Fruit fly (Drosophila melanogaster) whole organism, adult: ENCODE measurements around the gene dpr10.

Experiments
- CG11617 ChIP-seq: fragments of 200-800 bp; sonication (Bioruptor generic); optimal IDR thresholded peaks from 2 replicates; lab custom pipeline; 2017; ENCODE audit warnings: mild to moderate bottlenecking, missing biosample characterization, missing genetic modification reagents, missing genetic modification characterization
- CG12768 ChIP-seq: fragments of 200-800 bp; sonication (Bioruptor generic); optimal IDR thresholded peaks from 2 replicates; lab custom pipeline; 2017; ENCODE audit warnings: missing biosample characterization, missing genetic modification characterization, mild to moderate bottlenecking, moderate library complexity, missing genetic modification reagents
- CG14711 ChIP-seq: fragments of 200-800 bp; sonication (Bioruptor generic); optimal IDR thresholded peaks from 2 replicates; lab custom pipeline; 2018; ENCODE audit warnings: missing biosample characterization, mild to moderate bottlenecking, missing genetic modification characterization, moderate library complexity
- CG1620 ChIP-seq: fragments of 200-800 bp; sonication (Bioruptor generic); optimal IDR thresholded peaks from 2 replicates; lab custom pipeline; 2016; ENCODE audit warnings: missing biosample characterization, missing genetic modification characterization
- CG33017 ChIP-seq: fragments of 200-800 bp; sonication (Bioruptor generic); optimal IDR thresholded peaks from 2 replicates; lab custom pipeline; 2018; ENCODE audit warnings: missing biosample characterization, mild to moderate bottlenecking, missing genetic modification characterization, moderate library complexity
- CG5204 ChIP-seq: fragments of 200-800 bp; sonication (Bioruptor generic); optimal IDR thresholded peaks from 2 replicates; lab custom pipeline; 2016; ENCODE audit warnings: missing biosample characterization, missing genetic modification characterization
- CG7045 ChIP-seq: fragments of 200-800 bp; sonication (Bioruptor generic); optimal IDR thresholded peaks from 2 replicates; lab custom pipeline; 2017; ENCODE audit warnings: missing biosample characterization, mild to moderate bottlenecking, missing genetic modification characterization
- CG7101 ChIP-seq: fragments of 200-800 bp; sonication (Bioruptor generic); optimal IDR thresholded peaks from 2 replicates; lab custom pipeline; 2018; ENCODE audit warnings: missing biosample characterization, mild to moderate bottlenecking, missing genetic modification characterization, moderate library complexity
- Clk ChIP-seq: fragments of 200-800 bp; sonication (Bioruptor generic); optimal IDR thresholded peaks from 2 replicates; lab custom pipeline; 2017; ENCODE audit warnings: missing biosample characterization, missing genetic modification characterization
- Crg-1 ChIP-seq: fragments of 200-800 bp; sonication (Bioruptor generic); optimal IDR thresholded peaks from 2 replicates; lab custom pipeline; 2016; ENCODE audit warnings: missing biosample characterization, missing genetic modification characterization
- Hr96 ChIP-seq: fragments of 200-800 bp; sonication (Bioruptor generic); optimal IDR thresholded peaks from 2 replicates; lab custom pipeline; 2016; ENCODE audit warnings: missing biosample characterization, missing genetic modification characterization
- Mnt ChIP-seq: fragments of 200-800 bp; sonication (Bioruptor generic); optimal IDR thresholded peaks from 2 replicates; lab custom pipeline; 2016; ENCODE audit warnings: missing biosample characterization, mild to moderate bottlenecking, missing genetic modification characterization
- bab1 ChIP-seq: fragments of 200-800 bp; sonication (Bioruptor generic); optimal IDR thresholded peaks from 3 replicates; lab custom pipeline; 2019; ENCODE audit warnings: missing biosample characterization, mild to moderate bottlenecking, missing genetic modification characterization, moderate library complexity
- cic ChIP-seq: fragments of 200-800 bp; sonication (Bioruptor generic); optimal IDR thresholded peaks from 2 replicates; lab custom pipeline; 2017; ENCODE audit warnings: missing biosample characterization, mild to moderate bottlenecking, missing genetic modification characterization, moderate library complexity
- cnc ChIP-seq, 2 experiments: fragments of >200 bp; optimal IDR thresholded peaks; 2 replicates each; lab custom pipeline; 2017
- kay ChIP-seq: fragments of 200-800 bp; sonication (Bioruptor generic); peaks from one replicate; lab custom pipeline; 2016; ENCODE audit warnings: missing biosample characterization, missing genetic modification characterization, borderline replicate concordance
- ovo ChIP-seq: fragments of 200-800 bp; sonication (Bioruptor generic); optimal IDR thresholded peaks from 2 replicates; lab custom pipeline; 2016; ENCODE audit warnings: missing biosample characterization, missing genetic modification characterization
- pad ChIP-seq: fragments of 200-800 bp; sonication (Bioruptor generic); optimal IDR thresholded peaks from 3 replicates; lab custom pipeline; 2017; ENCODE audit warnings: missing biosample characterization, missing genetic modification characterization, mild to moderate bottlenecking, moderate library complexity, missing genetic modification reagents
- tj ChIP-seq: fragments of 200-800 bp; sonication (Bioruptor generic); optimal IDR thresholded peaks from 3 replicates; lab custom pipeline; 2017; ENCODE audit warnings: missing biosample characterization, mild to moderate bottlenecking, missing genetic modification characterization, moderate library complexity
- toe ChIP-seq: fragments of 200-800 bp; sonication (Bioruptor generic); optimal IDR thresholded peaks from 2 replicates; lab custom pipeline; 2016; ENCODE audit warnings: missing biosample characterization, missing genetic modification characterization

Gene dpr10

DNA sequence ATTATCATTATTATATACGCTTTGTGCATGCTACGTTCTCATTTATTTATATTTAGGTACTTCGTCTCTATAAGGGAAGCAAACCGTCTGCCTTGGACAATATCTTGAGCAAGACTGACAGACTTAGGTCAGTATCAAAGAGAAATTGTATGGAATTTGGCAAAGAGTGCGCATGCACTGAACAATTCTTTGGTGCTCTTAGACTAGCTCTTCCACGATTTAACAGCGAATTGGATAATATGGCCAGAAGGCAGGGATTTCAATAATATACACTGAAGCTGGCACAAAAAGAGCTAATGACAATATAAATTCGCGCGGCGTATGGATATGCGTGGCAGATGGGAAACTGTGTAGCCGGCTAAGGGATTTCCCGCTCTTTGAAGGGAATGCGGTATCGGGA is 985 bp upstream of the dpr10 start:
- TF ChIP-seq CG7045 (GFP tag; lab: Kevin White, UChicago) (no peak), CG33017 (tag; lab: Kevin White, UChicago) (no peak), toe (GFP tag; lab: Kevin White, UChicago) (no peak), tj (no peak), kay (GFP tag; lab: Kevin White, UChicago) (no peak), CG11617 (GFP tag; lab: Kevin White, UChicago) (no peak), Clk (GFP tag; lab: Kevin White, UChicago) (no peak), CG5204 (no peak), Crg-1 (GFP tag; lab: Kevin White, UChicago) (no peak), ovo (GFP tag; lab: Kevin White, UChicago) (no peak), cnc (optimal IDR thresholded peaks at IDR 0.05; lab: Kevin White, UChicago) (no peak), bab1 (GFP tag; lab: Kevin White, UChicago) (no peak), CG14711 (tag; lab: Kevin White, UChicago) (no peak), cic (GFP tag; lab: Kevin White, UChicago) (no peak), Mnt (GFP tag; lab: Kevin White, UChicago) (no peak), CG7101 (tag; lab: Kevin White, UChicago) (no peak), CG12768 (GFP tag; lab: Kevin White, UChicago) (no peak), pad (no peak)

DNA sequence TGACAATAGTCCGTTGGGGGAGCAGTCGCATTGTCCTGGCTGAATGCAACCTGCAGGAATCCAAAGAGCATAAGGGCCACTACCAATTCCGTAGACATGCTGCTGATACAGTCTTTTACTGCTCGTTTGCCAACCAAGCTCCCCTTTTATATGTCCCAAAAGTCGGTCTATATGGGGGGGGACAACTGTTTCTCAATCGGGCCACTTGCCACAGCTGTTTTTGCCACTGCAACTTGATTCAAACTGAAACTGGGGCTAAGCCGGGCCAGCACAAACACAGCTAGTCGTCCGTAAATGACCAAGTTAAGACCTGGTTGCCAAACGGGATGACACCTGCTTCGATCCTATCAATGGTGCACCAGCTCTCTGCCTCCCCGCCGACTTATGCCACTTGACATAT is 19.0 kb downstream of the dpr10 start, which contains the start of gene CG6628:
Gene CG6628 (minus strand): TSS at position 101 of the 400 bp plus-strand sequence.
- TF ChIP-seq tj: no peak

DNA sequence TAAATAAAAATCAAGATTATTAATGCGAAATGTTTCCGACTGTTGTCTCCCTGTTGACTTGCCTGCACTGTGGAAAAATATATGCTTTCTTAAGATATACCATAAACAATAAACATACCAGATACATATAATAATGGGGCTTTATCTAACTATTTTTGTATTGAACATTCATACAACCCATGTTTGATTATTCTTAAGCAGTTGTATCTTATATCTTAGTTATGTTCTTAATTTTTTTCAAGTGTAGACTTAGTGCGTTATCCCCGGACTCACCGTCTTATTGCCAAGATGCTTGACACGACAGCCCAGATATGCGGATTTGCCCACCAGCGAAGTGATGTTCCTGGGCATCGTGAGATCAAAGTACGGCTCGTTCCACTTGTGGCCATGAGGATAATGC is 29.8 kb downstream of the dpr10 start:
- no peak for TF ChIP-seq cnc (optimal IDR thresholded peaks at IDR 0.05; lab: Kevin White, UChicago)
- TF ChIP-seq kay (GFP tag; lab: Kevin White, UChicago): no peak
- no peak for TF ChIP-seq pad
- no peak for TF ChIP-seq CG1620 (GFP tag; lab: Kevin White, UChicago)
- TF ChIP-seq cic (GFP tag; lab: Kevin White, UChicago): no peak
- no peak for TF ChIP-seq bab1 (GFP tag; lab: Kevin White, UChicago)
- TF ChIP-seq Clk (GFP tag; lab: Kevin White, UChicago): no peak
- no peak for TF ChIP-seq CG14711 (tag; lab: Kevin White, UChicago)
- no peak for TF ChIP-seq ovo (GFP tag; lab: Kevin White, UChicago)
- no peak for TF ChIP-seq CG7045 (GFP tag; lab: Kevin White, UChicago)
- no peak for TF ChIP-seq CG5204
- no peak for TF ChIP-seq CG7101 (tag; lab: Kevin White, UChicago)
- no peak for TF ChIP-seq CG33017 (tag; lab: Kevin White, UChicago)
- TF ChIP-seq tj: no peak
- no peak for TF ChIP-seq Crg-1 (GFP tag; lab: Kevin White, UChicago)
- TF ChIP-seq toe (GFP tag; lab: Kevin White, UChicago): no peak
- TF ChIP-seq Mnt (GFP tag; lab: Kevin White, UChicago): no peak
- no peak for TF ChIP-seq Hr96
- TF ChIP-seq CG11617 (GFP tag; lab: Kevin White, UChicago): no peak
- TF ChIP-seq CG12768 (GFP tag; lab: Kevin White, UChicago): no peak

DNA sequence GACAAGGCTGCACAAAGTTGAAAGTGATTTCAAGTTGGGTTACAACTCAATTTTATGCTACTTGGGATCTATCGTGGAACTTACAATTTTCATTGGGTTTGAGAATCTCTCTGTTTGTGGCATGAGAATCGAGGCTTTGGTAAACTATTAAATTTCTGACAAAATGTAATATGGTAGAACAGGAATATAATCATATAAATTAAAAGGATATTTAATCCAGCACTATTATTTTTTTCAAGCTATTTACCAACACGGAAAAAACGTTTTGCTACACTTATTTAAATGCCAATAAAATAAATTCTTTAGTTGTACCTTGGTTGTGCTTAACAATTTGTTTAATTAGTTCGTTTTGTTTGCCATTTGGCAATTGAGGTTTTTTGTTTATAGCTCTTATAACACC is 34.4 kb downstream of the dpr10 start, which contains the start of gene CG8072:
Gene CG8072 (plus strand): TSS at position 301 of the 400 bp plus-strand sequence.
- TF ChIP-seq toe (GFP tag; lab: Kevin White, UChicago): no peak
- TF ChIP-seq CG14711 (tag; lab: Kevin White, UChicago): no peak
- no peak for TF ChIP-seq Mnt (GFP tag; lab: Kevin White, UChicago)
- no peak for TF ChIP-seq bab1 (GFP tag; lab: Kevin White, UChicago)
- TF ChIP-seq Crg-1 (GFP tag; lab: Kevin White, UChicago): no peak
- no peak for TF ChIP-seq kay (GFP tag; lab: Kevin White, UChicago)
- no peak for TF ChIP-seq CG12768 (GFP tag; lab: Kevin White, UChicago)

DNA sequence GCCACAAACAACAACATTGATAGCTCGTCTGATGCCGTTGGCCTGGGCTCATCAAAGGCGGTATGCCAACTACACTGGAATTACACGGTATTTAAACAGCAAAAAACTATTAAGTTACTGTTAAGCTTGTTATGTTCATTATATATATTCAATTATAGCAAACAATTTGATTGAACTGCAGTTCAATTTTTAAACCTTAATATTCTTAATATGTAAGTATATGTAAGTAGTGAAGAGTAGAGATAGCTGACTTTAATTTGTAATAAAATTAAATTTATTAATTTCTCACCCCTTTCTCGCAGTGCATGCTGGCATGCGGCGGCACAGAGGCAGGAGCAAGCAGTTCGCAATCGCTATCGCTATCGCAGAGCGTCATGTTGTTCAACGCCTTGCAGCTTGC is 75.5 kb downstream of the dpr10 start:
- TF ChIP-seq bab1 (GFP tag; lab: Kevin White, UChicago) (no peak), Clk (GFP tag; lab: Kevin White, UChicago) (peak; percentile 20), CG14711 (tag; lab: Kevin White, UChicago) (peak; percentile 14), CG1620 (GFP tag; lab: Kevin White, UChicago) (no peak), CG5204 (peak; percentile 51), toe (GFP tag; lab: Kevin White, UChicago) (peak; percentile 62), tj (peak; percentile 13), CG11617 (GFP tag; lab: Kevin White, UChicago) (peak; percentile 67), CG7101 (tag; lab: Kevin White, UChicago) (peak; percentile 30), CG12768 (GFP tag; lab: Kevin White, UChicago) (peak; percentile 20), Hr96 (peak; percentile 2), ovo (GFP tag; lab: Kevin White, UChicago) (no peak), CG7045 (GFP tag; lab: Kevin White, UChicago) (peak; percentile 62)

DNA sequence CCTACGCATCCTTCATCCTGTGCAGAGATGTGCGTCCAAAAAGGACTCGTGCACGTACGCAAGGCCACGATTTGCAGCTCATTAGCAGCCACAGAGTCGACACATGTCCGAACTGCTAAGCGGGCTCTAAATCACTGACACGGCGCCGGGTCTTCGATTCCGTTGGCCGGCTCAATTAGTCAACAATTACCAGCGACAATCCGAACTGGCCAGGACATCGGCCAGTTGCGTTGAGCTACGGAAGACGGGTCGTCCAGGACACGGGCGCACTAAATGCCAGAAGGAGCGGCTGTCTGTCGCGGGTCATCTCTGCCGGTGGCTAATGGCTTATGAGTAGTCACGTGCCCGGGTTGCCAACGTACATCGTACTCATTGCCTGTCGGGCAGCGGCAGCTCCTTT is 80.1 kb downstream of the dpr10 start:
- no peak for TF ChIP-seq cic (GFP tag; lab: Kevin White, UChicago)
- no peak for TF ChIP-seq cnc (optimal IDR thresholded peaks at IDR 0.05; lab: Kevin White, UChicago)
- no peak for TF ChIP-seq Mnt (GFP tag; lab: Kevin White, UChicago)
- no peak for TF ChIP-seq CG11617 (GFP tag; lab: Kevin White, UChicago)
- TF ChIP-seq bab1 (GFP tag; lab: Kevin White, UChicago): no peak
- TF ChIP-seq CG12768 (GFP tag; lab: Kevin White, UChicago): no peak
- TF ChIP-seq CG7101 (tag; lab: Kevin White, UChicago): no peak
- TF ChIP-seq pad: no peak
- TF ChIP-seq kay (GFP tag; lab: Kevin White, UChicago): no peak
- no peak for TF ChIP-seq Clk (GFP tag; lab: Kevin White, UChicago)
- no peak for TF ChIP-seq ovo (GFP tag; lab: Kevin White, UChicago)
- no peak for TF ChIP-seq CG33017 (tag; lab: Kevin White, UChicago)
- no peak for TF ChIP-seq tj
- no peak for TF ChIP-seq CG7045 (GFP tag; lab: Kevin White, UChicago)
- no peak for TF ChIP-seq CG1620 (GFP tag; lab: Kevin White, UChicago)
- TF ChIP-seq toe (GFP tag; lab: Kevin White, UChicago): no peak
